Worm (Caenorhabditis elegans) whole organism, young adult: ENCODE data around the gene ifc-2.

Experiments used
- F49E8.2 ChIP-seq: sonication (generic microtip); optimal IDR thresholded peaks from 3 replicates; lab custom pipeline; 2017; ENCODE audit warnings: missing genetic modification characterization, mild to moderate bottlenecking, missing compliant biosample characterization, antibody characterized with exemption, moderate library complexity; ENCODE audit not compliant: insufficient read depth
- bed-2 ChIP-seq: fragments of 200-800 bp; sonication (Bioruptor generic); IDR thresholded peaks from 2 replicates; pipeline ENCODE4 v1.3.6; 2022; ENCODE audit warnings: missing genetic modification reagents, missing genetic modification characterization, missing compliant biosample characterization
- pbrm-1 ChIP-seq: fragments of 200-800 bp; sonication (Bioruptor generic); IDR thresholded peaks from 2 replicates; pipeline ENCODE4 v1.3.6; 2022; ENCODE audit warnings: missing genetic modification reagents, missing genetic modification characterization, missing compliant biosample characterization

DNA sequence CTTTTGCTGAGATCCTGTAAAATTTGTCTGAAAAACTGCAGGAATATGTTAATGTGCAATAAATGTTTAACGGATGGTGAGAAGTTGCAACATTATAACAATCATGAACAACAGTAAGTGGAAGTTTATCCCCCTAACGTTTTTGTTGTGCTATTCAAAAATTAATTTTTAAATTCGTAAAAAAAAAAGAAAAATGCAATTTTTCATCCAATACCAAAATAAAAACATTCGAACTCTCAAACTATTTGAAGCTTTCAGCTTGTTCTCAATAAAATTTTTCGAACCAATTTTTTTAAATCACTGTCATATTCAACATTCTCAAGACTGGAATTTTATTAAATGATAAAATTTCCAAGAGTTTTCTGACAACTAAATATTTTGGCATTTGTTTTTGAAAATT is 36.9 kb upstream of the ifc-2 start, which contains the start of gene ncam-1:
- TF ChIP-seq bed-2 (no peak), pbrm-1 (GFP tag; lab: Robert Waterston, UW) (no peak), F49E8.2 (tag; lab: Kevin White, UChicago) (no peak)
